Worm (Caenorhabditis elegans) whole organism, L4/young adult: Measurements from ENCODE around the gene F26F12.5.

Source experiments
- W03F9.2 ChIP-seq: fragments of 150-350 bp; optimal IDR thresholded peaks from 2 replicates; lab custom pipeline; 2014; ENCODE audit warnings: missing biosample characterization, missing genetic modification characterization
- dao-5 ChIP-seq: sonication (generic microtip); optimal IDR thresholded peaks from 2 replicates; lab custom pipeline; 2016; ENCODE audit warnings: missing genotype, missing genetic modification characterization, moderate library complexity, missing compliant biosample characterization
- him-1 ChIP-seq: sonication (generic microtip); optimal IDR thresholded peaks from 2 replicates; lab custom pipeline; 2016; ENCODE audit warnings: missing genotype, missing genetic modification reagents, missing genetic modification characterization, missing compliant biosample characterization

The F26F12.5 gene

DNA sequence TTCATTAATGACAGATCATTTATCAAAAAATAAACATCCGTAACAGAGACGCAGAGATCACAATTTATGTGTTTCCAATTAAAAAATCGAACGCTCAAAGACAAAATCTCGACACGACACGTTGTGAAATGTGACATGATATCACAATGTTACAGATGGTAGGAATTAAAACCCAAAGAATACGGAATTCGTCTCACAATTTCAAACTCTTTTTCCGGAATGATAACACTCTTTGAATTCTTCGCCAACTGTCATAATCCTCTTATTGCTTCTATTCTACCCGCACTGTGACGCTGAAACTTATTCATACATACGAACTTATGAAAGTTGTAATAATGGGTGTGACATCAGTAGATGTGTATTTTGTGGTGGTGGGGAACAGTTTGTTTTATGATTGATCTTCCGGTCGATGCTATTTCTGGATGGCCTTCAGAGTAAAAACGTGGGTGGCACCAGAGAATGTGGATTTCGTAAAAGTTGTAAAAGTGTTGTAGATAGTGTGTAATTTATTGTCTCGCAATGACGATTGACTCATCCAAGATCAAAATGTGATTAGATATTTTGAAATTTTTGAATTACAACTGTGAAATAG, 48.4 kb downstream of the F26F12.5 start:
- no peak for TF ChIP-seq him-1
- TF ChIP-seq W03F9.2 (tag; lab: Kevin White, UChicago) = no peak
- TF ChIP-seq dao-5 (tag; lab: Kevin White, UChicago) = no peak
